Fruit fly (Drosophila melanogaster) whole organism, adult: ENCODE measurements around the gene Tep4.
A peak's percentile ranks its signal among the peaks of the same experiment; 100 is the strongest.

Experiments used
- CG11617 ChIP-seq: fragments of 200-800 bp; sonication (Bioruptor generic); optimal IDR thresholded peaks from 2 replicates; lab custom pipeline; 2017; ENCODE audit warnings: mild to moderate bottlenecking, missing biosample characterization, missing genetic modification reagents, missing genetic modification characterization
- CG12768 ChIP-seq: fragments of 200-800 bp; sonication (Bioruptor generic); optimal IDR thresholded peaks from 2 replicates; lab custom pipeline; 2017; ENCODE audit warnings: missing biosample characterization, missing genetic modification characterization, mild to moderate bottlenecking, moderate library complexity, missing genetic modification reagents
- CG14711 ChIP-seq: fragments of 200-800 bp; sonication (Bioruptor generic); optimal IDR thresholded peaks from 2 replicates; lab custom pipeline; 2018; ENCODE audit warnings: missing biosample characterization, mild to moderate bottlenecking, missing genetic modification characterization, moderate library complexity
- CG1620 ChIP-seq: fragments of 200-800 bp; sonication (Bioruptor generic); optimal IDR thresholded peaks from 2 replicates; lab custom pipeline; 2016; ENCODE audit warnings: missing biosample characterization, missing genetic modification characterization
- CG33017 ChIP-seq: fragments of 200-800 bp; sonication (Bioruptor generic); optimal IDR thresholded peaks from 2 replicates; lab custom pipeline; 2018; ENCODE audit warnings: missing biosample characterization, mild to moderate bottlenecking, missing genetic modification characterization, moderate library complexity
- CG5204 ChIP-seq: fragments of 200-800 bp; sonication (Bioruptor generic); optimal IDR thresholded peaks from 2 replicates; lab custom pipeline; 2016; ENCODE audit warnings: missing biosample characterization, missing genetic modification characterization
- CG7045 ChIP-seq: fragments of 200-800 bp; sonication (Bioruptor generic); optimal IDR thresholded peaks from 2 replicates; lab custom pipeline; 2017; ENCODE audit warnings: missing biosample characterization, mild to moderate bottlenecking, missing genetic modification characterization
- CG7101 ChIP-seq: fragments of 200-800 bp; sonication (Bioruptor generic); optimal IDR thresholded peaks from 2 replicates; lab custom pipeline; 2018; ENCODE audit warnings: missing biosample characterization, mild to moderate bottlenecking, missing genetic modification characterization, moderate library complexity
- Clk ChIP-seq: fragments of 200-800 bp; sonication (Bioruptor generic); optimal IDR thresholded peaks from 2 replicates; lab custom pipeline; 2017; ENCODE audit warnings: missing biosample characterization, missing genetic modification characterization
- Crg-1 ChIP-seq: fragments of 200-800 bp; sonication (Bioruptor generic); optimal IDR thresholded peaks from 2 replicates; lab custom pipeline; 2016; ENCODE audit warnings: missing biosample characterization, missing genetic modification characterization
- Hr96 ChIP-seq: fragments of 200-800 bp; sonication (Bioruptor generic); optimal IDR thresholded peaks from 2 replicates; lab custom pipeline; 2016; ENCODE audit warnings: missing biosample characterization, missing genetic modification characterization
- Mnt ChIP-seq: fragments of 200-800 bp; sonication (Bioruptor generic); optimal IDR thresholded peaks from 2 replicates; lab custom pipeline; 2016; ENCODE audit warnings: missing biosample characterization, mild to moderate bottlenecking, missing genetic modification characterization
- bab1 ChIP-seq: fragments of 200-800 bp; sonication (Bioruptor generic); optimal IDR thresholded peaks from 3 replicates; lab custom pipeline; 2019; ENCODE audit warnings: missing biosample characterization, mild to moderate bottlenecking, missing genetic modification characterization, moderate library complexity
- cic ChIP-seq: fragments of 200-800 bp; sonication (Bioruptor generic); optimal IDR thresholded peaks from 2 replicates; lab custom pipeline; 2017; ENCODE audit warnings: missing biosample characterization, mild to moderate bottlenecking, missing genetic modification characterization, moderate library complexity
- cnc ChIP-seq, 2 experiments: fragments of >200 bp; optimal IDR thresholded peaks; 2 replicates each; lab custom pipeline; 2017
- kay ChIP-seq: fragments of 200-800 bp; sonication (Bioruptor generic); peaks from one replicate; lab custom pipeline; 2016; ENCODE audit warnings: missing biosample characterization, missing genetic modification characterization, borderline replicate concordance
- ovo ChIP-seq: fragments of 200-800 bp; sonication (Bioruptor generic); optimal IDR thresholded peaks from 2 replicates; lab custom pipeline; 2016; ENCODE audit warnings: missing biosample characterization, missing genetic modification characterization
- pad ChIP-seq: fragments of 200-800 bp; sonication (Bioruptor generic); optimal IDR thresholded peaks from 3 replicates; lab custom pipeline; 2017; ENCODE audit warnings: missing biosample characterization, missing genetic modification characterization, mild to moderate bottlenecking, moderate library complexity, missing genetic modification reagents
- tj ChIP-seq: fragments of 200-800 bp; sonication (Bioruptor generic); optimal IDR thresholded peaks from 3 replicates; lab custom pipeline; 2017; ENCODE audit warnings: missing biosample characterization, mild to moderate bottlenecking, missing genetic modification characterization, moderate library complexity
- toe ChIP-seq: fragments of 200-800 bp; sonication (Bioruptor generic); optimal IDR thresholded peaks from 2 replicates; lab custom pipeline; 2016; ENCODE audit warnings: missing biosample characterization, missing genetic modification characterization

Tep4 gene

dm6 chr2L:19533247-19533646 is 15.1 kb upstream of the Tep4 start, which contains the start of gene CG33116:
Gene CG33116, plus strand, starts transcription at chr2L:19533479.
- no peak for TF ChIP-seq kay (GFP tag; lab: Kevin White, UChicago)
- TF ChIP-seq CG11617 (GFP tag; lab: Kevin White, UChicago), result peak; percentile 68
- TF ChIP-seq CG14711 (tag; lab: Kevin White, UChicago), result peak; percentile 81
- TF ChIP-seq CG33017 (tag; lab: Kevin White, UChicago), result peak; percentile 88
- peak; percentile 75 for TF ChIP-seq toe (GFP tag; lab: Kevin White, UChicago)
- no peak for TF ChIP-seq cnc (optimal IDR thresholded peaks at IDR 0.05; lab: Kevin White, UChicago)
- peak; percentile 78 for TF ChIP-seq CG7045 (GFP tag; lab: Kevin White, UChicago)
- TF ChIP-seq pad (GFP tag; lab: Kevin White, UChicago), result peak; percentile 75
- peak; percentile 89 for TF ChIP-seq Crg-1 (GFP tag; lab: Kevin White, UChicago)
- TF ChIP-seq CG12768, result peak; percentile 88
- peak; percentile 88 for TF ChIP-seq CG7101 (tag; lab: Kevin White, UChicago)
- TF ChIP-seq cic (GFP tag; lab: Kevin White, UChicago), result peak; percentile 30
- peak; percentile 85 for TF ChIP-seq Mnt (GFP tag; lab: Kevin White, UChicago)
- TF ChIP-seq ovo (GFP tag; lab: Kevin White, UChicago), result peak; percentile 72
- TF ChIP-seq Clk (GFP tag; lab: Kevin White, UChicago), result peak; percentile 35
- peak; percentile 79 for TF ChIP-seq Hr96 (GFP tag; lab: Kevin White, UChicago)
- peak; percentile 36 for TF ChIP-seq tj
- TF ChIP-seq CG5204 (GFP tag; lab: Kevin White, UChicago), result peak; percentile 67
- TF ChIP-seq CG1620 (GFP tag; lab: Kevin White, UChicago), result peak; percentile 71
- TF ChIP-seq bab1 (GFP tag; lab: Kevin White, UChicago), result peak; percentile 78

dm6 chr2L:19535234-19535633 is 13.1 kb upstream of the Tep4 start, which contains the start of gene CG31697:
Gene CG31697, plus strand, starts transcription at chr2L:19535448.
- TF ChIP-seq CG5204 (GFP tag; lab: Kevin White, UChicago), result no peak
- TF ChIP-seq Crg-1 (GFP tag; lab: Kevin White, UChicago), result no peak
- no peak for TF ChIP-seq kay (GFP tag; lab: Kevin White, UChicago)
- TF ChIP-seq cic (GFP tag; lab: Kevin White, UChicago), result no peak

- no peak for TF ChIP-seq toe (GFP tag; lab: Kevin White, UChicago)
- no peak for TF ChIP-seq CG11617 (GFP tag; lab: Kevin White, UChicago)
- no peak for TF ChIP-seq CG5204 (GFP tag; lab: Kevin White, UChicago)
- no peak for TF ChIP-seq CG14711 (tag; lab: Kevin White, UChicago)
- TF ChIP-seq Hr96 (GFP tag; lab: Kevin White, UChicago), result no peak
- no peak for TF ChIP-seq CG7045 (GFP tag; lab: Kevin White, UChicago)
- no peak for TF ChIP-seq cnc (optimal IDR thresholded peaks at IDR 0.05; lab: Kevin White, UChicago)
- no peak for TF ChIP-seq CG33017 (tag; lab: Kevin White, UChicago)
- TF ChIP-seq kay (GFP tag; lab: Kevin White, UChicago), result no peak
- no peak for TF ChIP-seq bab1 (GFP tag; lab: Kevin White, UChicago)
- no peak for TF ChIP-seq ovo (GFP tag; lab: Kevin White, UChicago)
- TF ChIP-seq CG7101 (tag; lab: Kevin White, UChicago), result no peak
- no peak for TF ChIP-seq Mnt (GFP tag; lab: Kevin White, UChicago)
- TF ChIP-seq Crg-1 (GFP tag; lab: Kevin White, UChicago), result no peak
- no peak for TF ChIP-seq CG1620 (GFP tag; lab: Kevin White, UChicago)
- TF ChIP-seq CG12768, result no peak
- TF ChIP-seq tj, result no peak
- TF ChIP-seq Clk (GFP tag; lab: Kevin White, UChicago), result no peak
Observed at dm6 chr2L:19537779-19538456, 10.4 kb upstream of the Tep4 start, which contains the start of gene CG13082. Gene CG13082, plus strand, starts transcription at chr2L:19538425.

- TF ChIP-seq bab1 (GFP tag; lab: Kevin White, UChicago) (no peak), pad (GFP tag; lab: Kevin White, UChicago) (no peak), ovo (GFP tag; lab: Kevin White, UChicago) (no peak), cnc (optimal IDR thresholded peaks at IDR 0.05; lab: Kevin White, UChicago) (no peak), CG33017 (tag; lab: Kevin White, UChicago) (no peak), Clk (GFP tag; lab: Kevin White, UChicago) (no peak), CG11617 (GFP tag; lab: Kevin White, UChicago) (no peak), kay (GFP tag; lab: Kevin White, UChicago) (no peak), CG14711 (tag; lab: Kevin White, UChicago) (no peak), CG5204 (GFP tag; lab: Kevin White, UChicago) (no peak), CG1620 (GFP tag; lab: Kevin White, UChicago) (no peak), Hr96 (GFP tag; lab: Kevin White, UChicago) (no peak), CG7101 (tag; lab: Kevin White, UChicago) (no peak)
Observed at dm6 chr2L:19540307-19540706, 8.0 kb upstream of the Tep4 start, which contains the start of gene CG13081. Gene CG13081, plus strand, starts transcription at chr2L:19540607.

DNA sequence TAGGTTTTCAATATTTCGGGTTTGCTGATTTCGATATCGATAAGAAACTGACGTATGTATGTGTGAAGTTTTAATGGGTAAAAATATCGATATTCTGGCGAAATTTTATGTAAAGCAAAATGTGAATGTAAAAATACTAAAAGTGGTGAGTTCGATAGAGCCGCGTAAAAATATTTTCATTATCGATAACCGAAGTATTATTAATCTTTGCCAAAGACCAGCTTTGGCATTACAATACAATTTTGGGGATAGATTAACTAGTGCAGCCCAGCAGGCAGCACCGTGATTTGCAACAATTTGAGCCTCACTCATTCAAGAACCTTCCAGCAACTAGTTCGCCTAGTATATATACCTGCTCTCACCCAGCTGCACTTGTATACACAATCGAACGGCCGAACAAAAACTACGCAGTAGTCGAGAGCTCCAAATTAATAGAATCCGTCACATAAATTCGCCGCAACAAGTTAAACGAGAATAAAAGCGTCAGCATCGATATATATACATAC is 6.0 kb upstream of the Tep4 start:
- peak; percentile 22 for TF ChIP-seq CG11617 (GFP tag; lab: Kevin White, UChicago)
- TF ChIP-seq cic (GFP tag; lab: Kevin White, UChicago), result no peak
- TF ChIP-seq cnc (optimal IDR thresholded peaks at IDR 0.05; lab: Kevin White, UChicago), result peak; percentile 41 to 89
- no peak for TF ChIP-seq Hr96 (GFP tag; lab: Kevin White, UChicago)
- no peak for TF ChIP-seq CG5204 (GFP tag; lab: Kevin White, UChicago)
- TF ChIP-seq Crg-1 (GFP tag; lab: Kevin White, UChicago), result no peak
- peak; percentile 60 for TF ChIP-seq bab1 (GFP tag; lab: Kevin White, UChicago)
- TF ChIP-seq CG7101 (tag; lab: Kevin White, UChicago), result peak; percentile 14
- TF ChIP-seq ovo (GFP tag; lab: Kevin White, UChicago), result no peak
- TF ChIP-seq CG12768, result no peak
- no peak for TF ChIP-seq CG7045 (GFP tag; lab: Kevin White, UChicago)
- no peak for TF ChIP-seq pad (GFP tag; lab: Kevin White, UChicago)
- no peak for TF ChIP-seq tj
- no peak for TF ChIP-seq CG14711 (tag; lab: Kevin White, UChicago)
- TF ChIP-seq CG33017 (tag; lab: Kevin White, UChicago), result no peak
- TF ChIP-seq kay (GFP tag; lab: Kevin White, UChicago), result peak; percentile 95
- TF ChIP-seq toe (GFP tag; lab: Kevin White, UChicago), result no peak
- TF ChIP-seq Clk (GFP tag; lab: Kevin White, UChicago), result no peak
- peak; percentile 34 for TF ChIP-seq Mnt (GFP tag; lab: Kevin White, UChicago)
- TF ChIP-seq CG1620 (GFP tag; lab: Kevin White, UChicago), result peak; percentile 8
